Fruit fly (Drosophila melanogaster) whole organism, embryonic: ENCODE measurements around the gene Acat1.

Experiments
- BtbVII ChIP-seq: fragments of 200-800 bp; sonication (Bioruptor generic); optimal IDR thresholded peaks from 3 replicates; lab custom pipeline; 2017; ENCODE audit warnings: missing biosample characterization, mild to moderate bottlenecking, missing genetic modification characterization
- Elba2 ChIP-seq: fragments of 200-800 bp; sonication (Bioruptor generic); optimal IDR thresholded peaks from 3 replicates; lab custom pipeline; 2016; ENCODE audit warnings: missing biosample characterization, missing genetic modification characterization
- fd102C ChIP-seq: fragments of 200-800 bp; sonication (Bioruptor generic); optimal IDR thresholded peaks from 2 replicates; lab custom pipeline; 2018; ENCODE audit warnings: missing biosample characterization, mild to moderate bottlenecking, missing genetic modification characterization, moderate library complexity
- pnt ChIP-seq: fragments of 200-800 bp; sonication (Bioruptor generic); optimal IDR thresholded peaks from 3 replicates; lab custom pipeline; 2016; ENCODE audit warnings: missing biosample characterization, missing genetic modification characterization

dm6 chrX:7878736-7879135 lies 9.8 kb downstream of the Acat1 start, which contains the start of gene Ir7d:
- no peak for TF ChIP-seq Elba2
- TF ChIP-seq fd102C (GFP tag; lab: Kevin White, UChicago): no peak
- no peak for TF ChIP-seq BtbVII
- no peak for TF ChIP-seq pnt (GFP tag; lab: Kevin White, UChicago)
